Worm (Caenorhabditis elegans): ENCODE data around the gene srh-222.
"Not testable (repeated sequence)": the region's sequence is repeated elsewhere in the genome, so short reads cannot be mapped to it uniquely, and the experiment has no call there.

ce11 chrIV:3932408-3932807 lies 47.2 kb upstream of the srh-222 start, which contains the start of gene clec-70:
- TF ChIP-seq mep-1, lin-13 (tag; optimal IDR thresholded peaks at IDR 0.05): not testable (repeated sequence)
